Worm (Caenorhabditis elegans) whole organism, young adult: ENCODE results near the gene R02F11.2.

Source experiments
- B0019.2 ChIP-seq: fragments of 200-800 bp; sonication (Bioruptor generic); conservative IDR thresholded peaks from 2 replicates; pipeline ENCODE4 v1.3.6; 2022; ENCODE audit warnings: missing genetic modification reagents, missing genetic modification characterization, missing compliant biosample characterization
- B0261.1 ChIP-seq: sonication (generic microtip); optimal IDR thresholded peaks from 2 replicates; lab custom pipeline; 2016; ENCODE audit warnings: mild to moderate bottlenecking, missing genetic modification characterization, moderate library complexity, missing compliant biosample characterization
- C06A6.2 ChIP-seq: fragments of 200-800 bp; sonication (Bioruptor generic); conservative IDR thresholded peaks from 2 replicates; pipeline ENCODE4 v1.3.6; 2022; ENCODE audit warnings: missing genetic modification characterization, missing compliant biosample characterization
- C17E4.6 ChIP-seq: fragments of 200-800 bp; sonication (Bioruptor generic); IDR thresholded peaks from 2 replicates; pipeline ENCODE4 v1.3.6; 2022; ENCODE audit warnings: missing genetic modification reagents, missing genetic modification characterization, missing compliant biosample characterization
- F55B11.4 ChIP-seq: sonication (generic microtip); optimal IDR thresholded peaks from 2 replicates; lab custom pipeline; 2016; ENCODE audit warnings: missing compliant biosample characterization, missing genetic modification characterization, borderline replicate concordance; ENCODE audit not compliant: insufficient read depth
- K12H6.12 ChIP-seq: fragments of 200-800 bp; sonication (Bioruptor generic); optimal IDR thresholded peaks from 2 replicates; lab custom pipeline; 2018; ENCODE audit warnings: mild to moderate bottlenecking, missing genetic modification characterization, missing compliant biosample characterization
- T07F8.4 ChIP-seq: sonication (generic microtip); optimal IDR thresholded peaks from 2 replicates; lab custom pipeline; 2016; ENCODE audit warnings: mild to moderate bottlenecking, missing genetic modification characterization, moderate library complexity, missing compliant biosample characterization
- T26A5.8 ChIP-seq: sonication (generic microtip); optimal IDR thresholded peaks from 2 replicates; lab custom pipeline; 2016; ENCODE audit warnings: missing genetic modification characterization, missing compliant biosample characterization
- attf-3 ChIP-seq: fragments of 200-800 bp; sonication (Bioruptor generic); conservative IDR thresholded peaks from 2 replicates; pipeline ENCODE4 v1.3.6; 2022; ENCODE audit warnings: missing genetic modification reagents, missing genetic modification characterization, missing compliant biosample characterization
- bed-1 ChIP-seq: fragments of 200-800 bp; sonication (Bioruptor generic); IDR thresholded peaks from 2 replicates; pipeline ENCODE4 v1.3.6; 2022; ENCODE audit warnings: missing genetic modification reagents, missing genetic modification characterization, missing compliant biosample characterization
- bed-2 ChIP-seq: fragments of 200-800 bp; sonication (Bioruptor generic); IDR thresholded peaks from 2 replicates; pipeline ENCODE4 v1.3.6; 2022; ENCODE audit warnings: missing genetic modification reagents, missing genetic modification characterization, missing compliant biosample characterization
- ccch-3 ChIP-seq: fragments of 200-800 bp; sonication (Bioruptor generic); optimal IDR thresholded peaks from 2 replicates; lab custom pipeline; 2018; ENCODE audit warnings: mild to moderate bottlenecking, missing genetic modification characterization, missing compliant biosample characterization
- cebp-1 ChIP-seq, 2 experiments: fragments of 200-800 bp in 1 of 2; sonication (Bioruptor generic) in 1 of 2; sonication (generic microtip) in 1 of 2; IDR thresholded peaks in 1 of 2; optimal IDR thresholded peaks in 1 of 2; 2 replicates each; pipeline versions ENCODE4 v1.3.6 to Lab custom; 2017 to 2022; ENCODE audit warnings: missing compliant biosample characterization in 2 of 2, missing genetic modification characterization in 2 of 2, mild to moderate bottlenecking in 1 of 2, missing genetic modification reagents in 1 of 2, moderate library complexity in 1 of 2
- dox-1 ChIP-seq: fragments of 200-800 bp; sonication (Bioruptor generic); IDR thresholded peaks from 2 replicates; pipeline ENCODE4 v1.3.6; 2022; ENCODE audit warnings: missing genetic modification reagents, missing genetic modification characterization, missing compliant biosample characterization
- efl-1 ChIP-seq: fragments of 150-350 bp; optimal IDR thresholded peaks from 2 replicates; lab custom pipeline; 2014; ENCODE audit warnings: missing biosample characterization, missing genetic modification reagents, missing genetic modification characterization
- fkh-3 ChIP-seq: sonication (generic microtip); optimal IDR thresholded peaks from 2 replicates; lab custom pipeline; 2016; ENCODE audit warnings: mild to moderate bottlenecking, missing genetic modification characterization, missing compliant biosample characterization
- hlh-12 ChIP-seq: sonication (generic microtip); optimal IDR thresholded peaks from 2 replicates; lab custom pipeline; 2016; ENCODE audit warnings: missing genetic modification characterization, missing compliant biosample characterization
- hlh-26 ChIP-seq: fragments of 200-800 bp; sonication (Bioruptor generic); conservative IDR thresholded peaks from 2 replicates; pipeline ENCODE4 v1.3.6; 2022; ENCODE audit warnings: missing genetic modification reagents, missing genetic modification characterization, missing compliant biosample characterization
- hmg-1.2 ChIP-seq: fragments of 200-800 bp; sonication (Bioruptor generic); IDR thresholded peaks from 2 replicates; pipeline ENCODE4 v1.3.6; 2022; ENCODE audit warnings: missing genetic modification reagents, missing genetic modification characterization, missing compliant biosample characterization
- hsf-1 ChIP-seq: fragments of 200-800 bp; sonication (Bioruptor generic); IDR thresholded peaks from 2 replicates; pipeline ENCODE4 v1.3.6; 2022; ENCODE audit warnings: missing genetic modification reagents, missing genetic modification characterization, missing compliant biosample characterization
- lag-1 ChIP-seq: fragments of 200-800 bp; sonication (Bioruptor generic); IDR thresholded peaks from 2 replicates; pipeline ENCODE4 v1.3.6; 2022; ENCODE audit warnings: missing genetic modification reagents, missing genetic modification characterization, missing compliant biosample characterization
- lin-40 ChIP-seq: sonication (generic microtip); optimal IDR thresholded peaks from 2 replicates; lab custom pipeline; 2016; ENCODE audit warnings: missing genetic modification characterization, mild to moderate bottlenecking, missing compliant biosample characterization, missing genotype, missing genetic modification reagents
- lir-1 ChIP-seq: fragments of 200-800 bp; sonication (Bioruptor generic); conservative IDR thresholded peaks from 2 replicates; pipeline ENCODE4 v1.3.6; 2022; ENCODE audit warnings: missing genetic modification reagents, missing genetic modification characterization, missing compliant biosample characterization
- lsy-27 ChIP-seq: sonication (generic microtip); optimal IDR thresholded peaks from 2 replicates; lab custom pipeline; 2017; ENCODE audit warnings: missing genetic modification characterization, mild to moderate bottlenecking, missing compliant biosample characterization, antibody characterized with exemption, missing genotype, borderline replicate concordance; ENCODE audit not compliant: insufficient read depth
- madf-6 ChIP-seq: fragments of 200-800 bp; sonication (Bioruptor generic); IDR thresholded peaks from 2 replicates; pipeline ENCODE4 v1.3.6; 2022; ENCODE audit warnings: missing genetic modification reagents, missing genetic modification characterization, missing compliant biosample characterization
- madf-8 ChIP-seq: fragments of 200-800 bp; sonication (Bioruptor generic); conservative IDR thresholded peaks from 2 replicates; pipeline ENCODE4 v1.3.6; 2022; ENCODE audit warnings: missing genetic modification reagents, missing genetic modification characterization, missing compliant biosample characterization
- nfya-1 ChIP-seq: sonication (generic microtip); optimal IDR thresholded peaks from 2 replicates; lab custom pipeline; 2017; ENCODE audit warnings: antibody characterized with exemption, missing compliant biosample characterization, missing genetic modification characterization, borderline replicate concordance; ENCODE audit not compliant: insufficient read depth
- nhr-80 ChIP-seq: sonication (generic microtip); optimal IDR thresholded peaks from 2 replicates; lab custom pipeline; 2016; ENCODE audit warnings: missing genetic modification characterization, missing compliant biosample characterization
- pha-4 ChIP-seq: fragments of 150-350 bp; sonication (generic microtip); optimal IDR thresholded peaks from 2 replicates; lab custom pipeline; 2014; ENCODE audit warnings: missing biosample characterization, missing genetic modification reagents, missing genetic modification characterization
- rcor-1 ChIP-seq: fragments of 200-800 bp; sonication (Bioruptor generic); IDR thresholded peaks from 2 replicates; pipeline ENCODE4 v1.3.6; 2022; ENCODE audit warnings: missing genetic modification reagents, missing genetic modification characterization, missing compliant biosample characterization
- sea-2 ChIP-seq: fragments of 200-800 bp; sonication (Bioruptor generic); IDR thresholded peaks from 2 replicates; pipeline ENCODE4 v1.3.6; 2022; ENCODE audit warnings: missing genetic modification characterization, missing compliant biosample characterization
- snpc-1.3 ChIP-seq: sonication (generic microtip); optimal IDR thresholded peaks from 2 replicates; lab custom pipeline; 2017; ENCODE audit warnings: missing genetic modification characterization, mild to moderate bottlenecking, missing compliant biosample characterization, antibody characterized with exemption, moderate library complexity, missing genotype, missing genetic modification reagents; ENCODE audit not compliant: insufficient read depth
- snpc-4 ChIP-seq, 5 experiments: fragments of 150-350 bp in 1 of 5; sonication (generic microtip) in 4 of 5; optimal IDR thresholded peaks; 2 replicates each; lab custom pipeline; 2014 to 2018; ENCODE audit warnings: missing genetic modification characterization in 5 of 5, missing biosample characterization in 3 of 5, antibody characterized with exemption in 2 of 5, mild to moderate bottlenecking in 2 of 5, missing compliant biosample characterization in 2 of 5, missing genotype in 2 of 5, moderate library complexity in 2 of 5, missing genetic modification reagents in 1 of 5
- tbx-9 ChIP-seq: sonication (generic microtip); optimal IDR thresholded peaks from 2 replicates; lab custom pipeline; 2016; ENCODE audit warnings: borderline replicate concordance, missing genetic modification characterization, inconsistent platforms, missing compliant biosample characterization
- xnd-1 ChIP-seq: sonication (generic microtip); optimal IDR thresholded peaks from 2 replicates; lab custom pipeline; 2016; ENCODE audit warnings: missing genotype, missing genetic modification reagents, missing genetic modification characterization, missing compliant biosample characterization
- zfh-2 ChIP-seq: fragments of 200-800 bp; sonication (Bioruptor generic); conservative IDR thresholded peaks from 2 replicates; pipeline ENCODE4 v1.3.6; 2022; ENCODE audit warnings: missing genetic modification reagents, missing genetic modification characterization, missing compliant biosample characterization
- zim-3 ChIP-seq: sonication (generic microtip); optimal IDR thresholded peaks from 2 replicates; lab custom pipeline; 2017; ENCODE audit warnings: mild to moderate bottlenecking, missing genetic modification characterization, moderate library complexity, missing compliant biosample characterization
- ztf-22 ChIP-seq: fragments of 200-800 bp; sonication (Bioruptor generic); optimal IDR thresholded peaks from 2 replicates; lab custom pipeline; 2018; ENCODE audit warnings: mild to moderate bottlenecking, missing genetic modification characterization, moderate library complexity, missing compliant biosample characterization
- ztf-6 ChIP-seq: fragments of 200-800 bp; sonication (Bioruptor generic); IDR thresholded peaks from 2 replicates; pipeline ENCODE4 v1.3.6; 2022; ENCODE audit warnings: missing genetic modification reagents, missing genetic modification characterization, missing compliant biosample characterization

R02F11.2 gene

ce11 chrV:4834277-4834676, 39.9 kb downstream of the R02F11.2 start, which contains the start of gene C37H5.14:
Gene C37H5.14, minus strand, starts transcription at chrV:4834377.
- TF ChIP-seq zfh-2 (GFP tag; lab: Robert Waterston, UW) (peak; percentile 54; the same call in 1 of the 2 replicates), T07F8.4 (no peak)

DNA sequence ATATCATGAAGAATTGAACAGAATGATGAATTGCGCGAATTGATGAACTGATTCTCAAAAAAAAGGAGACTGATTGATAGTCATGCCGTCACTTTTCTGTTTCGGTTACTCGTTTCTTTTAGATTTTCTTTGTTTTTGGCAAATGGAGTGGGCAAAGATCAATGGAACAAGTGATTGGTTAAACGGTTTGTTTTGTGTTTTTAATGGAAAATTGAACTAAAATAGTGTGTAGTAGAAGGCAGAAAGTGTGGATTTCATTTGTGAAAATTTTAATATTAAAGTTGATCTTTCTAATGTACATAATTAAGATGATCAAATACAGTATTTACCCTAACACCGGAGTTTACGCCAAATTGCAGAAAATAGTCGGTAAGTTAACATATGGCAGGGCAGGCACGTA, 45.5 kb downstream of the R02F11.2 start, which contains the start of gene nas-9:
Gene nas-9 (minus strand): TSS at position 101 of the 400 bp plus-strand sequence.
- TF ChIP-seq hlh-12, result no peak
- no peak for TF ChIP-seq fkh-3 (tag; lab: Kevin White, UChicago)
- TF ChIP-seq madf-8, result no peak
- no peak for TF ChIP-seq sea-2 (GFP tag; lab: Robert Waterston, UW)
- no peak for TF ChIP-seq tbx-9

- TF ChIP-seq lin-40 (no peak), zim-3 (tag; lab: Kevin White, UChicago) (no peak)
- TF ChIP-seq, all 124 proteins: peak for 0
Observed at ce11 chrV:4841179-4841578, 46.8 kb downstream of the R02F11.2 start, which contains the start of gene cwp-1. Gene cwp-1, minus strand, starts transcription at chrV:4841279.

DNA sequence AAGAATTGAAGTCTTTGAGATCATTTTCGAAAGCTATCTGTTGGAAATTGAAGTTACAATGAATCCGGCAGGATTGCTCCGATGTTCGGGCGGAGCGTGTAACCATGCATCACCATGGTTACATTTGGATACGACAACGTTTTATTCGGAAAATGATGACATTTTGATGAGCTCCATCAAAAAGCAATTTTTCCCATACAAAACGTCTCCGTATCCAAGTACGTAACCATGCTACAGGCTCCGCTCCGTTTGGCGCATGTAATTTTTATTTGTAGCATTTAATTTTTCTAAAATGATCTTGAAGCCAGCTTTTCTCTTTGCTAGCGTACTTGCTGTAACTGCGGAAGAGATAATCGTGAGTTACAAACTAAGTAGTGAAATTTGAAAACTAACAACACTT, 48.1 kb downstream of the R02F11.2 start, which contains the start of the genes cwp-2 and cwp-3:
Gene cwp-2 (minus strand): TSS at position 101 of the 400 bp plus-strand sequence.
Gene cwp-3 (plus strand): TSS at position 293 of the 400 bp plus-strand sequence.
- TF ChIP-seq sea-2 (GFP tag; lab: Robert Waterston, UW) (no peak), hlh-26 (GFP tag; lab: Robert Waterston, UW) (no peak), B0019.2 (no peak), attf-3 (GFP tag; lab: Robert Waterston, UW) (no peak), ztf-6 (GFP tag; lab: Robert Waterston, UW) (no peak), lir-1 (GFP tag; lab: Robert Waterston, UW) (no peak), bed-1 (no peak), C17E4.6 (GFP tag; lab: Robert Waterston, UW) (no peak), lin-40 (no peak), efl-1 (GFP tag; lab: Kevin White, UChicago) (no peak), snpc-4 (GFP tag; optimal IDR thresholded peaks at IDR 0.05; lab: Kevin White, UChicago) (no peak), snpc-4 (tag; optimal IDR thresholded peaks at IDR 0.05; lab: Kevin White, UChicago) (no peak), snpc-1.3 (tag; lab: Kevin White, UChicago) (no peak), T26A5.8 (no peak), xnd-1 (no peak), F55B11.4 (tag; lab: Kevin White, UChicago) (no peak), ccch-3 (GFP tag; lab: Kevin White, UChicago) (no peak), pha-4 (tag; lab: Kevin White, UChicago) (no peak), hsf-1 (GFP tag; lab: Robert Waterston, UW) (no peak)

DNA sequence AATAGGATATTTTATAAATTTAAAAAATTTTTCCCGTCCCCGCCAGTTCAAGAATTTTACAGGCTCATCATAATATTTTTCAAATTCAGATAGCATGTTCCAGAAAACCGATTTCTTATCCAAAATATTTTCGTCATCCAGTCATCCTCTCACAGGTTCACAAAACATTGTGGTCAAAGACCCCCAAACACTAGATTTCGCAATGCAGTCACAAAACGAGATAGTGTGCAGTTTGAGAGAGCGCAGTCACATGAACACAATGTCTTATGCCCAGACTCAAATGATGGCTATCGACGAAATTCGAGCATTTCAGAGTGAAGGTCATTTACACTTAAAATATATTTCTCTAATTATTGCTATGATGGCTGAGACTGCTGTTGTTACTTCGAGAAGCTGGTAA, 50.2 kb downstream of the R02F11.2 start, which contains the start of gene abhd-5.2:
Gene abhd-5.2 (plus strand): TSS at position 95 of the 400 bp plus-strand sequence.
- TF ChIP-seq hmg-1.2 (GFP tag; lab: Robert Waterston, UW) (peak; percentile 81), hsf-1 (GFP tag; lab: Robert Waterston, UW) (no peak), bed-2 (GFP tag; lab: Robert Waterston, UW) (no peak), ztf-22 (GFP tag; lab: Kevin White, UChicago) (no peak), B0261.1 (no peak), dox-1 (GFP tag; lab: Robert Waterston, UW) (peak; percentile 22; the same call in 1 of the 2 replicates), madf-6 (GFP tag; lab: Robert Waterston, UW) (no peak), snpc-4 (GFP tag; optimal IDR thresholded peaks at IDR 0.05; lab: Kevin White, UChicago) (no peak), snpc-4 (tag; optimal IDR thresholded peaks at IDR 0.05; lab: Kevin White, UChicago) (no peak), rcor-1 (GFP tag; lab: Robert Waterston, UW) (0 out of 2 replicates have a peak, but pooled peaks have one; percentile 12), K12H6.12 (peak; percentile 2), lsy-27 (tag; lab: Kevin White, UChicago) (no peak), C06A6.2 (GFP tag; lab: Robert Waterston, UW) (no peak), fkh-3 (tag; lab: Kevin White, UChicago) (no peak), cebp-1 (GFP tag; IDR thresholded peaks at IDR 0.05; lab: Robert Waterston, UW) (peak; percentile 99), cebp-1 (tag; optimal IDR thresholded peaks at IDR 0.05; lab: Kevin White, UChicago) (peak; percentile 100), lag-1 (GFP tag; lab: Robert Waterston, UW) (no peak), hlh-12 (no peak), nfya-1 (tag; lab: Kevin White, UChicago) (no peak), nhr-80 (tag; lab: Kevin White, UChicago) (peak; percentile 70)
